Fruit fly (Drosophila melanogaster) whole organism: ENCODE data around the gene dop.
A peak's percentile ranks its signal among the peaks of the same experiment; 100 is the strongest.

Source experiments
- CG8478 ChIP-seq: fragments of >200 bp; optimal IDR thresholded peaks from 2 replicates; lab custom pipeline; 2018; ENCODE audit warnings: inconsistent platforms
- Dll ChIP-seq: fragments of >200 bp; optimal IDR thresholded peaks from 2 replicates; lab custom pipeline; 2017
- EcR ChIP-seq, 2 experiments: fragments of >200 bp; optimal IDR thresholded peaks; 2 replicates each; lab custom pipeline; 2017; ENCODE audit warnings: missing biosample characterization in 2 of 2, missing genetic modification characterization in 2 of 2, missing genetic modification reagents in 2 of 2
- pan ChIP-seq: fragments of >200 bp; optimal IDR thresholded peaks from 2 replicates; lab custom pipeline; 2017
- psq ChIP-seq: fragments of >200 bp; optimal IDR thresholded peaks from 2 replicates; lab custom pipeline; 2017
- usp ChIP-seq: fragments of >200 bp; optimal IDR thresholded peaks from 2 replicates; lab custom pipeline; 2017; ENCODE audit warnings: missing biosample characterization, missing genetic modification characterization, mixed read lengths

The dop gene

DNA sequence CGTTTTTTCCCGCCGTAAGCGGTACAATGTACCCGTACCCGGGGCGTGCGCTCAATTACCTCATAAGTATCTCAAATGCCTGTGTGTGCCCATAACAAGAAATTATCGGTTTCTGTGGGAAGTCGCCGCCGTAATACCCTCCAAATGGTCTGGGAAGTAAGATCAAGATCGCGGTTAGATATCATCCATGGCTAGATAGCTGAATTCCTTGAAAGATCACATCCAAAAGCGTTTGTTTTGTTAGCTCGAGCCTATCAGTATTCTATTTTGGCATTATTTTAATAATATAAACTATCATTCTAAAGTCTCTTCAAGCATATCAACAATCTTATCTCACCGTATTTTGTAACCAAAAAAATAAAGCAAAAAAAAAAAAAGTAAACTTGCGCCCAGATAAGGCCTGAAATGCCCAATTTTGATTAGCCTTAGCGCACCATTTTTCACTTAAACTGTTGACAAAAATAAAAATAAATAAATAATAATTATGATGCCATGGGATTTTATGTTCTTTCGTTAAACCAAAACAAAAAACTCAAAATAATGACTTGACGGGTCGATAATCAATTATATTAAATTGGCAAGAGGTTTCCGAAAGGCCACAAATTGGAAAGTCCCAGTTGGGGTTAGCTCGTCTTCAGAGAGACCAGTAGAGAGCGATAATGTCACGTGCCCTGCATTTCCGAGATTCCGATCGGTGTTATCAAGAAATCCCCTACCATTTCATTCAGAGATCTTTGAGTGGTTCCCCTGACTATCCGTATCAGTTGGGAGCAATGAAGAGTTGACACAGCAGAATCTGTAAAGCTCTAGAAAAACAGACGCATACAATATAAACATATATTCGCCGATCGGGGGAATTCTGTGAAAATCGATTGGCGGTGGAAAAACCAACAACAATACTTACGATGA is 27.0 kb upstream of the dop start:
- no peak for TF ChIP-seq CG8478 (lab: Kevin White, UChicago)
- TF ChIP-seq Dll = no peak
- no peak for TF ChIP-seq EcR (GFP tag; optimal IDR thresholded peaks at IDR 0.05; lab: Kevin White, UChicago)
- no peak for TF ChIP-seq pan (lab: Kevin White, UChicago)
- TF ChIP-seq psq (lab: Kevin White, UChicago) = no peak
- no peak for TF ChIP-seq usp (GFP tag; lab: Kevin White, UChicago)

DNA sequence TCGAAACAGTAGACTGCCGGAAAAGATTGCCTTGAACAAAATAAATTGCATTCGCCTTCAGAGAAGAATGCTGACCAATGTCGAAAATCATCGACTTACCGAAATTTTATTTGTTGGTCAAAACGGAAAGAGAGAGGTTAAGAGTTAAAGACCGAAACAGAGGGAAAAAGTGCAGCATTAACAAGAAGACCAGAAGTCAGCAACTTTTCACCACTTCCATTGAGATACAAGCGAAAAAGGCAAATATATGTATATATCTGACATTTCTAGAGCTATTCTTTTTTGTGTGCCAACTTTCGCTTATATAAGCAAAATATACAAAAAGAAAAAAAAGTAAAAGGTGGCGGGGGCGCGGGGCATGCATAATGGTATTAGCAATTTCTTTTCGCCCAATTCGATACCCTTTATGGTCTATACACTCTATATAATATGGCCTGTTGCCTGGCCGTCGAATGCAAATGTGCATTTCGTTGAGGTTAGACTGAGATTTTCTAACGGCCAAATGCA is 25.9 kb upstream of the dop start:
- TF ChIP-seq psq (lab: Kevin White, UChicago) (no peak), usp (GFP tag; lab: Kevin White, UChicago) (no peak), EcR (GFP tag; optimal IDR thresholded peaks at IDR 0.05; lab: Kevin White, UChicago) (no peak), Dll (no peak), CG8478 (lab: Kevin White, UChicago) (no peak), pan (lab: Kevin White, UChicago) (no peak)

dm6 chr3L:15540682-15541081 is 25.1 kb upstream of the dop start:
- TF ChIP-seq CG8478 (lab: Kevin White, UChicago) (no peak), psq (lab: Kevin White, UChicago) (no peak), Dll (no peak), usp (GFP tag; lab: Kevin White, UChicago) (no peak), pan (lab: Kevin White, UChicago) (no peak), EcR (GFP tag; optimal IDR thresholded peaks at IDR 0.05; lab: Kevin White, UChicago) (no peak)

DNA sequence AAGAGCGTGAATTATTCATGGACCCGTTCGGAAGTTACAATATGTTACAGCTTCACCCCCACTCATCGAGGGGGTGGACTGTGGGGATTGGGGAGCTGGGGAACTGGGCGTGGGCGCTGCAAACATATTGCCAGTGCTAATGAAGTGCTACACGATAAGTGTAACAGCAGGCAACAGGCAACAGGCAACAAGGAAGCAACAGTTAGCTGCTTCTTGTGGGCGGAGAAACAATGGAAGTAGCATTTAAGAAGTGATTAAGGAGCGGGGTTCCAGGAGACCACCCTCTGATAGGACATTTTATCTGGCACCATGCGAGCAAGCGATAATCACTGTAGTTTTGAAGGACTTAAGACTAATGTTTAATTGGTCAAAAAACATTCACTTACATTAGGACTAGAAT is 24.5 kb upstream of the dop start:
- TF ChIP-seq Dll (no peak), pan (lab: Kevin White, UChicago) (no peak), CG8478 (lab: Kevin White, UChicago) (no peak), EcR (GFP tag; optimal IDR thresholded peaks at IDR 0.05; lab: Kevin White, UChicago) (no peak), usp (GFP tag; lab: Kevin White, UChicago) (no peak), psq (lab: Kevin White, UChicago) (no peak)

DNA sequence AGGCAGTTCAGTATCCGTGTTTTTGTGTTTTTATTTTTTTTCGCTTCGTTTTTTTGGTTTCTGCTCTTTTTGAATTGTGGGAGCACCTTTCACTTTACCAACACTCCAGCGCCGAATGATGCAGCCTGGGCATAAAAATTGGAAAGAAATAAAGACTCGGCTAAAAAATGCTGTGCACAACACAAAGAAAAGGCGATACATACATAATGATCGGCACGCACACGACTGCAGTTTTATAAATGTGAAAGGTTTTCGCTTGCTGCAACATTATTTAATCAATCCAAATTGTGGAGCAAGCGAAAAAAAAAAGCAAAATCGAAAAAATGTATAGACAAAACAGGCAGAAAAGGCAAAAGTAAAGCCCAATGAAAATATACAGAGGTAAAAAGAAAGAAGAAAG is 22.8 kb upstream of the dop start:
- no peak for TF ChIP-seq Dll
- TF ChIP-seq psq (lab: Kevin White, UChicago) = no peak
- no peak for TF ChIP-seq usp (GFP tag; lab: Kevin White, UChicago)
- TF ChIP-seq EcR (GFP tag; optimal IDR thresholded peaks at IDR 0.05; lab: Kevin White, UChicago) = no peak
- no peak for TF ChIP-seq CG8478 (lab: Kevin White, UChicago)
- no peak for TF ChIP-seq pan (lab: Kevin White, UChicago)

dm6 chr3L:15543467-15543866 is 22.3 kb upstream of the dop start:
- TF ChIP-seq pan (lab: Kevin White, UChicago) (no peak), psq (lab: Kevin White, UChicago) (no peak)

- TF ChIP-seq psq (lab: Kevin White, UChicago) (no peak), usp (GFP tag; lab: Kevin White, UChicago) (no peak), Dll (no peak), EcR (GFP tag; optimal IDR thresholded peaks at IDR 0.05; lab: Kevin White, UChicago) (peak; percentile 69 to 76), pan (lab: Kevin White, UChicago) (no peak), CG8478 (lab: Kevin White, UChicago) (no peak)
Observed at dm6 chr3L:15544455-15545415, 21.1 kb upstream of the dop start.

- TF ChIP-seq CG8478 (lab: Kevin White, UChicago) = no peak
- TF ChIP-seq pan (lab: Kevin White, UChicago) = peak; percentile 32
- TF ChIP-seq Dll = no peak
- no peak for TF ChIP-seq EcR (GFP tag; optimal IDR thresholded peaks at IDR 0.05; lab: Kevin White, UChicago)
Observed at dm6 chr3L:15547187-15547790, 18.5 kb upstream of the dop start.

DNA sequence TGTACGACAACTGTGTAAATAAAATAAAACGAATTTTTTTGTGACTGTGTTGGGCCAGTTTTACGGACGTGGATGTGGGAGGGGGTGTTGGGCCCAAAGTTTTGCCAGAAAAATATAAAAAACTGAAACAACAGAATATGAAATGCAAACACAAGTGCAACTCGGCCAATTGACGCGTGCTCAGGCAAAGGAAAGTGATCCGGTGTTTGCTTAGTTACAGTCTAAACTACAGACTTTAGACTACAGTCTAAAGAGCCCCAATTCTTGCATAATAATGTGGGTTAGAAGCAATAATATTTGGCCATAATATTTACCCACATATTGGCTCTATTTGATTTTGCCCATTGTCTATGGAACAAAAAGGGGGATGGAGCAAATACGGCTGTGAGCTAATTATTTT is 17.0 kb upstream of the dop start:
- TF ChIP-seq EcR (GFP tag; optimal IDR thresholded peaks at IDR 0.05; lab: Kevin White, UChicago) = no peak
- TF ChIP-seq usp (GFP tag; lab: Kevin White, UChicago) = no peak
- TF ChIP-seq Dll = no peak
- TF ChIP-seq CG8478 (lab: Kevin White, UChicago) = no peak
- TF ChIP-seq psq (lab: Kevin White, UChicago) = no peak
- no peak for TF ChIP-seq pan (lab: Kevin White, UChicago)

- TF ChIP-seq EcR (GFP tag; optimal IDR thresholded peaks at IDR 0.05; lab: Kevin White, UChicago) (no peak), pan (lab: Kevin White, UChicago) (no peak), psq (lab: Kevin White, UChicago) (no peak), usp (GFP tag; lab: Kevin White, UChicago) (no peak), Dll (no peak), CG8478 (lab: Kevin White, UChicago) (no peak)
Observed at dm6 chr3L:15553993-15554644, 11.7 kb upstream of the dop start, which contains the start of gene AGO2. TSS of gene AGO2 (plus strand) at chr3L:15554113.
